Worm (Caenorhabditis elegans): Measurements from ENCODE around the gene vps-60.

vps-60 gene

DNA sequence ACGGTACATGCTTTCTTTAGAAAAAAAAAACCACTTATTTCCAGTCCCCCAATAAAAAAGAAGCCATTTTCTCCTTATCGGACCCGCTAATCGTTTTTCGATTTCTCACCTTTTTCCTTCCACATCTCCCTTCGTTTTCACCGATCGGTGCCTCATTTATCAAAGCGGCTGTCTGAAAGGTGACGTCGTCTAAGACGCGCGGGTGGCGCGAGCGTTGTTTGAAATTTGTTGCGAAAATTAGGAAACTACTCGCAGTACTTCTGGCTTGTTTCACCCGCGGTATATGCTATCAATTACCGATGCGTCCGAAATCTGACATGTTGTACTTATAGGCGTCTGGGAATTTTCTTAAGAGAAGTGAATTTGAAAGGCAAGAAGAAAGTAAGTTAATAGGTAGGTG is 46.2 kb upstream of the vps-60 start (continued):
- no peak for TF ChIP-seq aly-2 (tag; optimal IDR thresholded peaks at IDR 0.05)

DNA sequence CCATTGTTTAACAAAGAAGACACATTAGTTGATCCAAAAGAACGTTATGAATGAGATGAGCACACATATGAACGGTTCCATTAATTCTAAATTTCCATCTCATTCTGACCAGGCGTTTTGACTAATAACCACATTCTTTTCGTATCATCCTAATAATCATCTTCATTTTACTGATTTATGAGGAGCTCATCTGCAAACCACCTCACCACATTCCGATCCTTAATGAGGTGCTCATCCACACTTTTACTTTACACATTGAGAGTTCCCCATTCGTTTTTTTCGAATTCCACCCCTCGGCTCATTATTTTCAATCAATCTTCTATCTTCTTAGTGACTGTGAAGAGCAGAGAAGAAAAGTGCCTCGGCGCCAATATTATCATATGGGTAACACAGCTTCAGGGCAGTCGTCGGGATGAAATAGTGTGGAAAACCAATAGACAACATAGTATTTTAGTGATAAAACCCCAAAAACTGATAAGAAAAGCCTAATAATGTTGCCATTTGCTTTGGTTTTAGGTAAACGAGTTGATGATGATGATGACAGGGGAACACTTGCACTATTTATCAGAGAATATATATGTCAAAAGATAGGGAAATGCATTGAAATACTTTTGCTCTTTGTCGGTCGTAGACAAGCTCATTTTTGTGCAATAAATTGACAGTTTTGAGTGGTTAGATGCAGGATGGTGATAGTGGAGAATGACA is 45.2 kb upstream of the vps-60 start:
- TF ChIP-seq sea-2 (GFP tag; optimal IDR thresholded peaks at IDR 0.05) = no peak
- no peak for TF ChIP-seq lin-39 (tag; optimal IDR thresholded peaks at IDR 0.05)
- TF ChIP-seq ceh-9 (tag; optimal IDR thresholded peaks at IDR 0.05) = no peak
- no peak for TF ChIP-seq nhr-23 (tag; optimal IDR thresholded peaks at IDR 0.05)
- TF ChIP-seq aly-2 (tag; optimal IDR thresholded peaks at IDR 0.05) = no peak
- TF ChIP-seq nfya-1 (tag; optimal IDR thresholded peaks at IDR 0.05; ENCODE audit: insufficient read depth) = no peak
- TF ChIP-seq nhr-77 (tag; optimal IDR thresholded peaks at IDR 0.05) = no peak
- no peak for TF ChIP-seq lin-15B (tag; optimal IDR thresholded peaks at IDR 0.05)
- TF ChIP-seq ZK546.5 (tag; optimal IDR thresholded peaks at IDR 0.05) = no peak
- no peak for TF ChIP-seq ama-1 (optimal IDR thresholded peaks at IDR 0.05)
- peak; percentile 87 for TF ChIP-seq jun-1 (tag; optimal IDR thresholded peaks at IDR 0.05)
- no peak for TF ChIP-seq fos-1 (tag; optimal IDR thresholded peaks at IDR 0.05)
- no peak for TF ChIP-seq elt-3 (tag; optimal IDR thresholded peaks at IDR 0.05)
- TF ChIP-seq nhr-25 (tag; optimal IDR thresholded peaks at IDR 0.05) = no peak
- TF ChIP-seq elt-2 (tag; optimal IDR thresholded peaks at IDR 0.05) = peak; percentile 100
- TF ChIP-seq elt-1 (tag; optimal IDR thresholded peaks at IDR 0.05) = no peak
- TF ChIP-seq egl-5 (tag; optimal IDR thresholded peaks at IDR 0.05) = no peak
- no peak for TF ChIP-seq mml-1 (tag; optimal IDR thresholded peaks at IDR 0.05)
- TF ChIP-seq ztf-4 (tag; optimal IDR thresholded peaks at IDR 0.05) = no peak
- peak; percentile 100 for TF ChIP-seq pqm-1 (tag; optimal IDR thresholded peaks at IDR 0.05)
- TF ChIP-seq nhr-237 (tag; optimal IDR thresholded peaks at IDR 0.05) = no peak
- peak; percentile 33 for TF ChIP-seq lsy-12 (tag; optimal IDR thresholded peaks at IDR 0.05)
- no peak for TF ChIP-seq nhr-76 (tag; optimal IDR thresholded peaks at IDR 0.05)
- TF ChIP-seq ztf-11 (tag; optimal IDR thresholded peaks at IDR 0.05) = no peak
- TF ChIP-seq pha-4 (tag; optimal IDR thresholded peaks at IDR 0.05) = peak; percentile 75
- TF ChIP-seq fkh-2 (tag; optimal IDR thresholded peaks at IDR 0.05) = no peak
- no peak for TF ChIP-seq ceh-16 (tag; optimal IDR thresholded peaks at IDR 0.05)
- TF ChIP-seq nhr-11 (tag; optimal IDR thresholded peaks at IDR 0.05) = no peak
- no peak for TF ChIP-seq nhr-28 (tag; optimal IDR thresholded peaks at IDR 0.05)
- TF ChIP-seq daf-12 (tag; optimal IDR thresholded peaks at IDR 0.05) = no peak
- TF ChIP-seq hmg-11 (tag; optimal IDR thresholded peaks at IDR 0.05) = no peak
- TF ChIP-seq egl-27 (tag; optimal IDR thresholded peaks at IDR 0.05) = no peak
- peak; percentile 86 for TF ChIP-seq skn-1 (tag; optimal IDR thresholded peaks at IDR 0.05)
- no peak for TF ChIP-seq eor-1 (tag; optimal IDR thresholded peaks at IDR 0.05)
- no peak for TF ChIP-seq nhr-43 (tag; optimal IDR thresholded peaks at IDR 0.05; ENCODE audit: poor library complexity, severe bottlenecking)
- no peak for TF ChIP-seq nhr-12 (tag; optimal IDR thresholded peaks at IDR 0.05)
- TF ChIP-seq unc-62 (GFP tag; optimal IDR thresholded peaks at IDR 0.05) = no peak

DNA sequence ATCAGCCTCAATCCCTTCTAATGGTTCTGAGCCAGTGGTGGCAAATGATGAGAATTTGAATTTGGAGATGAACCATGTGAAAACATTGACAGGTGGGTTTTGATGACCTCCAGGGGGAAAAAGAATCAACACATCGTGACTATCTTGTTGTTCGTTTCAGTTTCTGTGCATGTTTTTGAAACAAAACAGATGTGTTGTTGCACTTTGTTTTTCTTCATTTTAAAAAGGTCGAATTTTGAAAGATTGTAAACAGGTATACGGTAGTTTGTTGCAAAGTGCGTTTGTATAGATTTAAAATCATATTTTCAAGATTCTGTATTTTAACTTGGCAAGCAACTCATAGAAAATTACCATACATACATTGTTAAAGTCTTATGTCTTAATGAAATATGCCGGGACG is 44.4 kb upstream of the vps-60 start:
- TF ChIP-seq elt-3 (tag; optimal IDR thresholded peaks at IDR 0.05) = no peak
- TF ChIP-seq lin-15B (tag; optimal IDR thresholded peaks at IDR 0.05) = no peak
- no peak for TF ChIP-seq hmg-11 (tag; optimal IDR thresholded peaks at IDR 0.05)
- no peak for TF ChIP-seq daf-12 (tag; optimal IDR thresholded peaks at IDR 0.05)
- TF ChIP-seq jun-1 (tag; optimal IDR thresholded peaks at IDR 0.05) = no peak
- TF ChIP-seq lsy-12 (tag; optimal IDR thresholded peaks at IDR 0.05) = no peak
- no peak for TF ChIP-seq ztf-11 (tag; optimal IDR thresholded peaks at IDR 0.05)
- no peak for TF ChIP-seq elt-2 (tag; optimal IDR thresholded peaks at IDR 0.05)
- no peak for TF ChIP-seq unc-62 (GFP tag; optimal IDR thresholded peaks at IDR 0.05)
- no peak for TF ChIP-seq nhr-12 (tag; optimal IDR thresholded peaks at IDR 0.05)
- no peak for TF ChIP-seq elt-1 (tag; optimal IDR thresholded peaks at IDR 0.05)
- no peak for TF ChIP-seq nhr-25 (tag; optimal IDR thresholded peaks at IDR 0.05)
- TF ChIP-seq R02D3.7 (tag; optimal IDR thresholded peaks at IDR 0.05) = no peak
- TF ChIP-seq ceh-82 (tag; optimal IDR thresholded peaks at IDR 0.05) = no peak
- TF ChIP-seq eor-1 (tag; optimal IDR thresholded peaks at IDR 0.05) = no peak

All from whole organism, L3 larva.